Fruit fly (Drosophila melanogaster) whole organism, prepupa: ENCODE measurements around the gene CG10352.

Source experiments
- CG10631 ChIP-seq: fragments of 200-800 bp; sonication (Bioruptor generic); optimal IDR thresholded peaks from 2 replicates; lab custom pipeline; 2016; ENCODE audit warnings: missing biosample characterization, missing genetic modification characterization
- CG10669 ChIP-seq: fragments of 200-800 bp; sonication (Bioruptor generic); optimal IDR thresholded peaks from 3 replicates; lab custom pipeline; 2018; ENCODE audit warnings: missing biosample characterization, mild to moderate bottlenecking, missing genetic modification characterization, moderate library complexity
- CG11294 ChIP-seq: fragments of 200-800 bp; sonication (Bioruptor generic); IDR thresholded peaks from 2 replicates; pipeline ENCODE4 v1.3.6; 2022; ENCODE audit warnings: missing biosample characterization, missing genetic modification characterization
- CG11762 ChIP-seq: fragments of 200-800 bp; sonication (Bioruptor generic); optimal IDR thresholded peaks from 3 replicates; lab custom pipeline; 2016; ENCODE audit warnings: missing biosample characterization, missing genetic modification characterization; ENCODE audit not compliant: insufficient read depth
- CG15336 ChIP-seq: fragments of 200-800 bp; sonication (Bioruptor generic); IDR thresholded peaks from 2 replicates; pipeline ENCODE4 v1.3.6; 2022; ENCODE audit warnings: missing biosample characterization, missing genetic modification characterization
- CG16779 ChIP-seq: fragments of 200-800 bp; sonication (Bioruptor generic); optimal IDR thresholded peaks from 3 replicates; lab custom pipeline; 2017; ENCODE audit warnings: missing biosample characterization, mild to moderate bottlenecking, missing genetic modification characterization
- CG31627 ChIP-seq: fragments of 200-800 bp; sonication (Bioruptor generic); optimal IDR thresholded peaks from 3 replicates; lab custom pipeline; 2016; ENCODE audit warnings: missing biosample characterization, missing genetic modification characterization
- CG32006 ChIP-seq: fragments of 200-800 bp; sonication (Bioruptor generic); optimal IDR thresholded peaks from 3 replicates; lab custom pipeline; 2017; ENCODE audit warnings: missing biosample characterization, mild to moderate bottlenecking, missing genetic modification characterization
- CG34406 ChIP-seq: fragments of 200-800 bp; sonication (Bioruptor generic); optimal IDR thresholded peaks from 3 replicates; lab custom pipeline; 2016; ENCODE audit warnings: missing biosample characterization, missing genetic modification characterization
- CG4318 ChIP-seq: fragments of 200-800 bp; sonication (Bioruptor generic); optimal IDR thresholded peaks from 3 replicates; lab custom pipeline; 2017; ENCODE audit warnings: missing biosample characterization, mild to moderate bottlenecking, missing genetic modification characterization
- CG6163 ChIP-seq: fragments of 200-800 bp; sonication (Bioruptor generic); IDR thresholded peaks from 3 replicates; pipeline ENCODE4 v1.3.6; 2022; ENCODE audit warnings: missing biosample characterization, missing genetic modification characterization
- CG6276 ChIP-seq: fragments of 200-800 bp; sonication (Bioruptor generic); optimal IDR thresholded peaks from 2 replicates; lab custom pipeline; 2017; ENCODE audit warnings: missing biosample characterization, mild to moderate bottlenecking, missing genetic modification characterization
- CG6792 ChIP-seq: fragments of 200-800 bp; sonication (Bioruptor generic); optimal IDR thresholded peaks from 3 replicates; lab custom pipeline; 2016; ENCODE audit warnings: missing biosample characterization, missing genetic modification characterization
- CG6808 ChIP-seq: fragments of 200-800 bp; sonication (Bioruptor generic); optimal IDR thresholded peaks from 3 replicates; lab custom pipeline; 2017; ENCODE audit warnings: missing biosample characterization, missing genetic modification characterization, mild to moderate bottlenecking, moderate library complexity, missing genetic modification reagents
- CG6854 ChIP-seq: fragments of 200-800 bp; sonication (Bioruptor generic); optimal IDR thresholded peaks from 2 replicates; lab custom pipeline; 2017; ENCODE audit warnings: missing biosample characterization, mild to moderate bottlenecking, missing genetic modification characterization
- CG8119 ChIP-seq: fragments of 200-800 bp; sonication (Bioruptor generic); IDR thresholded peaks from 3 replicates; pipeline ENCODE4 v1.3.6; 2022; ENCODE audit warnings: missing biosample characterization, missing genetic modification characterization
- Eip78C ChIP-seq: fragments of 200-800 bp; sonication (Bioruptor generic); peaks from one replicate; lab custom pipeline; 2016; ENCODE audit warnings: missing biosample characterization, missing genetic modification characterization
- Eip93F ChIP-seq: fragments of 200-800 bp; sonication (Bioruptor generic); optimal IDR thresholded peaks from 2 replicates; lab custom pipeline; 2016; ENCODE audit warnings: missing biosample characterization, mild to moderate bottlenecking, missing genetic modification characterization
- Gug ChIP-seq: fragments of 200-800 bp; sonication (Bioruptor generic); IDR thresholded peaks from 2 replicates; pipeline ENCODE4 v1.3.6; 2022; ENCODE audit warnings: missing biosample characterization, missing genetic modification characterization
- Hr38 ChIP-seq: sonication (Bioruptor generic); optimal IDR thresholded peaks from 2 replicates; lab custom pipeline; 2016; ENCODE audit warnings: missing biosample characterization, missing genetic modification characterization
- Hr4 ChIP-seq: fragments of 200-800 bp; sonication (Bioruptor generic); optimal IDR thresholded peaks from 3 replicates; lab custom pipeline; 2016; ENCODE audit warnings: missing biosample characterization, missing genetic modification characterization
- Lpt ChIP-seq: fragments of 200-800 bp; sonication (Bioruptor generic); optimal IDR thresholded peaks from 3 replicates; lab custom pipeline; 2016; ENCODE audit warnings: missing biosample characterization, missing genetic modification characterization
- Met ChIP-seq: fragments of 200-800 bp; sonication (Bioruptor generic); optimal IDR thresholded peaks from 3 replicates; lab custom pipeline; 2016; ENCODE audit warnings: missing biosample characterization, missing genetic modification characterization
- Smox ChIP-seq: fragments of 200-800 bp; sonication (Bioruptor generic); optimal IDR thresholded peaks from 3 replicates; lab custom pipeline; 2016; ENCODE audit warnings: missing biosample characterization, missing genetic modification characterization
- Sox102F ChIP-seq: fragments of 200-800 bp; sonication (Bioruptor generic); optimal IDR thresholded peaks from 2 replicates; lab custom pipeline; 2016; ENCODE audit warnings: missing biosample characterization, mild to moderate bottlenecking, missing genetic modification characterization
- Sox14 ChIP-seq: fragments of 200-800 bp; sonication (Bioruptor generic); optimal IDR thresholded peaks from 3 replicates; lab custom pipeline; 2016; ENCODE audit warnings: missing biosample characterization, missing genetic modification characterization
- Sox15 ChIP-seq: fragments of 200-800 bp; sonication (Bioruptor generic); optimal IDR thresholded peaks from 3 replicates; lab custom pipeline; 2016; ENCODE audit warnings: missing biosample characterization, missing genetic modification characterization
- achi ChIP-seq: fragments of 200-800 bp; sonication (Bioruptor generic); optimal IDR thresholded peaks from 3 replicates; lab custom pipeline; 2016; ENCODE audit warnings: missing biosample characterization, missing genetic modification characterization
- acj6 ChIP-seq: fragments of 200-800 bp; sonication (Bioruptor generic); optimal IDR thresholded peaks from 3 replicates; lab custom pipeline; 2016; ENCODE audit warnings: missing biosample characterization, missing genetic modification characterization
- cyc ChIP-seq: fragments of 200-800 bp; sonication (Bioruptor generic); optimal IDR thresholded peaks from 3 replicates; lab custom pipeline; 2016; ENCODE audit warnings: missing biosample characterization, missing genetic modification characterization
- eg ChIP-seq: fragments of 200-800 bp; sonication (Bioruptor generic); IDR thresholded peaks from 3 replicates; pipeline ENCODE4 v1.3.6; 2022; ENCODE audit warnings: missing biosample characterization, missing genetic modification characterization
- fd59A ChIP-seq: fragments of 200-800 bp; sonication (Bioruptor generic); optimal IDR thresholded peaks from 2 replicates; lab custom pipeline; 2017; ENCODE audit warnings: missing biosample characterization, mild to moderate bottlenecking, missing genetic modification characterization, missing genetic modification reagents
- lz ChIP-seq: fragments of 200-800 bp; sonication (Bioruptor generic); optimal IDR thresholded peaks from 3 replicates; lab custom pipeline; 2016; ENCODE audit warnings: missing biosample characterization, missing genetic modification characterization
- salr ChIP-seq, 2 experiments: fragments of 200-800 bp; sonication (Bioruptor generic); optimal IDR thresholded peaks; 3 replicates each; lab custom pipeline; 2016 to 2018; ENCODE audit warnings: missing biosample characterization in 2 of 2, missing genetic modification characterization in 2 of 2, mild to moderate bottlenecking in 1 of 2
- topi ChIP-seq: fragments of 200-800 bp; sonication (Bioruptor generic); optimal IDR thresholded peaks from 3 replicates; lab custom pipeline; 2016; ENCODE audit warnings: missing biosample characterization, missing genetic modification characterization
- vri ChIP-seq: fragments of 200-800 bp; sonication (Bioruptor generic); optimal IDR thresholded peaks from 3 replicates; lab custom pipeline; 2016; ENCODE audit warnings: missing biosample characterization, mild to moderate bottlenecking, missing genetic modification characterization

Gene CG10352

dm6 chrX:11925213-11925612, 48.2 kb upstream of the CG10352 start (continued):
- TF ChIP-seq CG34406 (GFP tag; lab: Kevin White, UChicago) = peak; percentile 45
- peak; percentile 30 for TF ChIP-seq Sox14 (GFP tag; lab: Kevin White, UChicago)
- TF ChIP-seq Hr38 (GFP tag; lab: Kevin White, UChicago) = no peak
- TF ChIP-seq CG31627 (GFP tag; lab: Kevin White, UChicago) = peak; percentile 56
- peak; percentile 62 for TF ChIP-seq lz (GFP tag; lab: Kevin White, UChicago)
- peak; percentile 45 for TF ChIP-seq vri (GFP tag; lab: Kevin White, UChicago)
- TF ChIP-seq fd59A (GFP tag; lab: Kevin White, UChicago) = no peak
- TF ChIP-seq CG6808 (GFP tag; lab: Kevin White, UChicago) = no peak
- TF ChIP-seq CG10669 = no peak
- TF ChIP-seq CG10631 = peak; percentile 12
- TF ChIP-seq acj6 (GFP tag; lab: Kevin White, UChicago) = peak; percentile 18
- TF ChIP-seq CG6163 (GFP tag; lab: Robert Waterston, UW) = peak; percentile 93
- TF ChIP-seq Sox102F = peak; percentile 61
- peak; percentile 39 for TF ChIP-seq CG6276 (GFP tag; lab: Kevin White, UChicago)

dm6 chrX:11924562-11924961, 47.6 kb upstream of the CG10352 start, which contains the start of gene Sclp:
Sclp (minus strand) TSS chrX:11924662.
- TF ChIP-seq Met = peak; percentile 2
- no peak for TF ChIP-seq CG6792 (GFP tag; lab: Kevin White, UChicago)
- TF ChIP-seq Eip78C = no peak
- peak; percentile 9 for TF ChIP-seq Hr4
- peak; percentile 6 for TF ChIP-seq achi (GFP tag; lab: Kevin White, UChicago)
- no peak for TF ChIP-seq CG6854 (GFP tag; lab: Kevin White, UChicago)
- TF ChIP-seq CG15336 (GFP tag; lab: Robert Waterston, UW) = peak; percentile 28; the same call in 1 of the 2 replicates
- no peak for TF ChIP-seq Sox14 (GFP tag; lab: Kevin White, UChicago)
- peak; percentile 34 for TF ChIP-seq CG6276 (GFP tag; lab: Kevin White, UChicago)
- TF ChIP-seq CG11294 (GFP tag; lab: Robert Waterston, UW) = no peak
- TF ChIP-seq salr (GFP tag; optimal IDR thresholded peaks at IDR 0.05; lab: Kevin White, UChicago) = no peak
- 0 out of 3 replicates have a peak, but pooled peaks have one; percentile 34 for TF ChIP-seq eg (GFP tag; lab: Robert Waterston, UW)
- peak; percentile 40 for TF ChIP-seq CG32006 (GFP tag; lab: Kevin White, UChicago)
- no peak for TF ChIP-seq Smox (GFP tag; lab: Kevin White, UChicago)

dm6 chrX:11923698-11924097, 46.7 kb upstream of the CG10352 start:
- no peak for TF ChIP-seq Sox15 (GFP tag; lab: Kevin White, UChicago)
- no peak for TF ChIP-seq fd59A (GFP tag; lab: Kevin White, UChicago)
- no peak for TF ChIP-seq topi (GFP tag; lab: Kevin White, UChicago)
- peak; percentile 23 for TF ChIP-seq Eip93F (GFP tag; lab: Kevin White, UChicago)
- TF ChIP-seq CG16779 (tag; lab: Kevin White, UChicago) = no peak
- TF ChIP-seq Gug = no peak
- no peak for TF ChIP-seq salr (GFP tag; optimal IDR thresholded peaks at IDR 0.05; lab: Kevin White, UChicago)
- TF ChIP-seq CG4318 = no peak
- TF ChIP-seq Lpt = no peak
- no peak for TF ChIP-seq CG31627 (GFP tag; lab: Kevin White, UChicago)
- peak; percentile 5 for TF ChIP-seq vri (GFP tag; lab: Kevin White, UChicago)
- no peak for TF ChIP-seq CG8119
- TF ChIP-seq CG10669 = no peak
- TF ChIP-seq CG11762 (GFP tag; lab: Kevin White, UChicago) = no peak
- no peak for TF ChIP-seq CG6808 (GFP tag; lab: Kevin White, UChicago)
- no peak for TF ChIP-seq cyc (GFP tag; lab: Kevin White, UChicago)
- TF ChIP-seq achi (GFP tag; lab: Kevin White, UChicago) = no peak
- TF ChIP-seq Eip78C = peak; percentile 58
- TF ChIP-seq CG11294 (GFP tag; lab: Robert Waterston, UW) = no peak
- TF ChIP-seq, all 60 proteins: peak for 3
